Worm (Caenorhabditis elegans) whole organism, L1 larva: ENCODE results near the gene Y41C4A.11.

Source experiments
- F16B12.6 ChIP-seq: fragments of 150-350 bp; optimal IDR thresholded peaks from 2 replicates; lab custom pipeline; 2014; ENCODE audit warnings: missing biosample characterization, missing genetic modification characterization
- Y116A8C.19 ChIP-seq: sonication (generic microtip); optimal IDR thresholded peaks from 2 replicates; lab custom pipeline; 2016; ENCODE audit warnings: missing compliant biosample characterization, missing genetic modification characterization, borderline replicate concordance
- ama-1 ChIP-seq: fragments of 150-350 bp; optimal IDR thresholded peaks from 2 replicates; lab custom pipeline; 2014
- ceh-63 ChIP-seq: fragments of 200-800 bp; sonication (Bioruptor generic); optimal IDR thresholded peaks from 2 replicates; lab custom pipeline; 2018; ENCODE audit warnings: mild to moderate bottlenecking, missing genetic modification characterization, missing compliant biosample characterization
- ceh-82 ChIP-seq, 3 experiments: fragments of 150-350 bp in 1 of 3; sonication (generic microtip) in 2 of 3; optimal IDR thresholded peaks; 2 replicates each; lab custom pipeline; 2014 to 2017; ENCODE audit warnings: missing biosample characterization in 3 of 3, missing genetic modification characterization in 3 of 3
- dsc-1 ChIP-seq: sonication (generic microtip); optimal IDR thresholded peaks from 2 replicates; lab custom pipeline; 2016; ENCODE audit warnings: mild to moderate bottlenecking, missing genetic modification characterization, missing compliant biosample characterization
- efl-1 ChIP-seq, 4 experiments: fragments of 150-350 bp; optimal IDR thresholded peaks in 3 of 4; peaks in 1 of 4; 1 replicate in 1 of 4; 2 replicates in 3 of 4; lab custom pipeline; 2014; ENCODE audit warnings: missing biosample characterization in 2 of 4, missing genetic modification characterization in 2 of 4, missing genetic modification reagents in 2 of 4
- efl-3 ChIP-seq: fragments of 200-800 bp; sonication (Bioruptor generic); optimal IDR thresholded peaks from 2 replicates; lab custom pipeline; 2018; ENCODE audit warnings: mild to moderate bottlenecking, missing genetic modification characterization, missing compliant biosample characterization
- egl-13 ChIP-seq: sonication (generic microtip); optimal IDR thresholded peaks from 2 replicates; lab custom pipeline; 2016; ENCODE audit warnings: missing genotype, missing genetic modification reagents, missing genetic modification characterization, missing compliant biosample characterization
- elt-2 ChIP-seq: sonication (generic microtip); optimal IDR thresholded peaks from 2 replicates; lab custom pipeline; 2016; ENCODE audit warnings: missing genetic modification characterization, mild to moderate bottlenecking, inconsistent platforms, missing compliant biosample characterization, missing genetic modification reagents
- ets-5 ChIP-seq: fragments of 200-800 bp; sonication (Bioruptor generic); IDR thresholded peaks from 2 replicates; pipeline ENCODE4 v1.3.6; 2022; ENCODE audit warnings: missing genetic modification characterization, missing compliant biosample characterization
- fkh-8 ChIP-seq: sonication (generic microtip); optimal IDR thresholded peaks from 2 replicates; lab custom pipeline; 2016; ENCODE audit warnings: mild to moderate bottlenecking, missing genetic modification characterization, missing compliant biosample characterization
- fos-1 ChIP-seq: fragments of 150-350 bp; optimal IDR thresholded peaks from 2 replicates; lab custom pipeline; 2014; ENCODE audit warnings: missing biosample characterization, missing genetic modification characterization
- hlh-17 ChIP-seq: fragments of 200-800 bp; sonication (Bioruptor generic); optimal IDR thresholded peaks from 2 replicates; lab custom pipeline; 2018; ENCODE audit warnings: missing genetic modification characterization, mild to moderate bottlenecking, missing compliant biosample characterization, moderate library complexity, borderline replicate concordance
- hlh-4 ChIP-seq: sonication (generic microtip); optimal IDR thresholded peaks from 2 replicates; lab custom pipeline; 2016; ENCODE audit warnings: mild to moderate bottlenecking, missing genetic modification characterization, missing compliant biosample characterization
- hpl-2 ChIP-seq: fragments of 150-350 bp; optimal IDR thresholded peaks from 2 replicates; lab custom pipeline; 2014; ENCODE audit warnings: missing biosample characterization, missing genetic modification reagents, missing genetic modification characterization
- irx-1 ChIP-seq: sonication (generic microtip); optimal IDR thresholded peaks from 2 replicates; lab custom pipeline; 2016; ENCODE audit warnings: missing genetic modification characterization, missing compliant biosample characterization
- isw-1 ChIP-seq: fragments of 200-800 bp; sonication (Bioruptor generic); IDR thresholded peaks from 2 replicates; pipeline ENCODE4 v1.3.6; 2022; ENCODE audit warnings: missing genetic modification characterization, missing compliant biosample characterization
- lin-13 ChIP-seq: fragments of 150-350 bp; optimal IDR thresholded peaks from 2 replicates; lab custom pipeline; 2014; ENCODE audit warnings: missing biosample characterization, missing genetic modification reagents, missing genetic modification characterization
- lin-14 ChIP-seq: fragments of 200-800 bp; sonication (Bioruptor generic); optimal IDR thresholded peaks from 2 replicates; lab custom pipeline; 2018; ENCODE audit warnings: mild to moderate bottlenecking, missing genetic modification characterization, moderate library complexity, missing compliant biosample characterization
- lin-15B ChIP-seq: fragments of 150-350 bp; sonication (generic microtip); optimal IDR thresholded peaks from 3 replicates; lab custom pipeline; 2014; ENCODE audit warnings: missing biosample characterization, missing genetic modification characterization
- lin-35 ChIP-seq, 2 experiments: fragments of 150-350 bp; optimal IDR thresholded peaks; 2 replicates each; lab custom pipeline; 2014; ENCODE audit warnings: missing biosample characterization in 2 of 2, missing genetic modification characterization in 2 of 2, missing genetic modification reagents in 2 of 2
- mdl-1 ChIP-seq, 2 experiments: fragments of 150-350 bp; optimal IDR thresholded peaks; 2 replicates each; lab custom pipeline; 2014 to 2017; ENCODE audit warnings: missing biosample characterization in 2 of 2, missing genetic modification characterization in 2 of 2, inconsistent platforms in 1 of 2
- mef-2 ChIP-seq: fragments of 150-350 bp; optimal IDR thresholded peaks from 2 replicates; lab custom pipeline; 2014; ENCODE audit warnings: missing biosample characterization, missing genetic modification characterization
- mep-1 ChIP-seq: fragments of 150-350 bp; optimal IDR thresholded peaks from 2 replicates; lab custom pipeline; 2014; ENCODE audit warnings: missing biosample characterization, missing genetic modification characterization
- nhr-19 ChIP-seq: fragments of 200-800 bp; sonication (Bioruptor generic); conservative IDR thresholded peaks from 2 replicates; pipeline ENCODE4 v1.3.6; 2022; ENCODE audit warnings: missing genetic modification characterization, missing compliant biosample characterization
- nhr-20 ChIP-seq: sonication (generic microtip); optimal IDR thresholded peaks from 2 replicates; lab custom pipeline; 2016; ENCODE audit warnings: mild to moderate bottlenecking, missing genetic modification characterization, missing compliant biosample characterization
- nhr-237 ChIP-seq: fragments of 150-350 bp; optimal IDR thresholded peaks from 2 replicates; lab custom pipeline; 2014; ENCODE audit warnings: missing biosample characterization, missing genetic modification characterization
- nhr-47 ChIP-seq: sonication (generic microtip); optimal IDR thresholded peaks from 2 replicates; lab custom pipeline; 2016; ENCODE audit warnings: mild to moderate bottlenecking, missing genetic modification characterization, moderate library complexity, missing compliant biosample characterization
- nhr-71 ChIP-seq: sonication (generic microtip); optimal IDR thresholded peaks from 2 replicates; lab custom pipeline; 2016; ENCODE audit warnings: mild to moderate bottlenecking, missing genetic modification characterization, moderate library complexity, missing compliant biosample characterization
- nhr-77 ChIP-seq: fragments of 150-350 bp; optimal IDR thresholded peaks from 2 replicates; lab custom pipeline; 2014; ENCODE audit warnings: missing biosample characterization, missing genetic modification characterization
- nhr-85 ChIP-seq: sonication (generic microtip); peaks from one replicate; lab custom pipeline; 2016; ENCODE audit warnings: missing genetic modification characterization, inconsistent platforms, missing compliant biosample characterization
- nhr-90 ChIP-seq: sonication (generic microtip); optimal IDR thresholded peaks from 2 replicates; lab custom pipeline; 2016; ENCODE audit warnings: mild to moderate bottlenecking, missing genetic modification characterization, missing compliant biosample characterization; ENCODE audit not compliant: poor library complexity
- pax-3 ChIP-seq: fragments of 200-800 bp; sonication (Bioruptor generic); optimal IDR thresholded peaks from 2 replicates; lab custom pipeline; 2018; ENCODE audit warnings: mild to moderate bottlenecking, missing genetic modification characterization, moderate library complexity, missing compliant biosample characterization
- pqm-1 ChIP-seq: sonication (generic microtip); optimal IDR thresholded peaks from 3 replicates; lab custom pipeline; 2017; ENCODE audit warnings: missing biosample characterization, missing genetic modification characterization
- rnt-1 ChIP-seq: sonication (generic microtip); optimal IDR thresholded peaks from 2 replicates; lab custom pipeline; 2016; ENCODE audit warnings: mild to moderate bottlenecking, missing genetic modification characterization, moderate library complexity, missing compliant biosample characterization
- snpc-4 ChIP-seq: fragments of 150-350 bp; optimal IDR thresholded peaks from 2 replicates; lab custom pipeline; 2014; ENCODE audit warnings: missing biosample characterization, missing genetic modification characterization
- snu-23 ChIP-seq: sonication (generic microtip); optimal IDR thresholded peaks from 2 replicates; lab custom pipeline; 2016; ENCODE audit warnings: missing genetic modification characterization, missing compliant biosample characterization
- sox-4 ChIP-seq: sonication (generic microtip); optimal IDR thresholded peaks from 2 replicates; lab custom pipeline; 2016; ENCODE audit warnings: missing genetic modification characterization, missing compliant biosample characterization
- sptf-1 ChIP-seq: fragments of 150-350 bp; optimal IDR thresholded peaks from 2 replicates; lab custom pipeline; 2014; ENCODE audit warnings: missing biosample characterization, missing genetic modification characterization
- swsn-7 ChIP-seq: sonication (generic microtip); optimal IDR thresholded peaks from 2 replicates; lab custom pipeline; 2016; ENCODE audit warnings: missing genetic modification characterization, missing compliant biosample characterization
- tbx-2 ChIP-seq: sonication (generic microtip); optimal IDR thresholded peaks from 2 replicates; lab custom pipeline; 2016; ENCODE audit warnings: missing genetic modification characterization, missing compliant biosample characterization
- tlp-1 ChIP-seq: fragments of 150-350 bp; optimal IDR thresholded peaks from 2 replicates; lab custom pipeline; 2014; ENCODE audit warnings: missing biosample characterization, missing genetic modification characterization
- unc-30 ChIP-seq: sonication (generic microtip); optimal IDR thresholded peaks from 2 replicates; lab custom pipeline; 2017; ENCODE audit warnings: missing biosample characterization, missing genetic modification characterization
- unc-62 ChIP-seq: fragments of 150-350 bp; optimal IDR thresholded peaks from 2 replicates; lab custom pipeline; 2014; ENCODE audit warnings: missing biosample characterization, missing genetic modification reagents, missing genetic modification characterization
- unc-86 ChIP-seq: sonication (generic microtip); optimal IDR thresholded peaks from 2 replicates; lab custom pipeline; 2016; ENCODE audit warnings: missing genetic modification characterization, missing compliant biosample characterization
- xbp-1 ChIP-seq: sonication (generic microtip); optimal IDR thresholded peaks from 2 replicates; lab custom pipeline; 2016; ENCODE audit warnings: missing genetic modification characterization, missing compliant biosample characterization
- zag-1 ChIP-seq: fragments of 150-350 bp; optimal IDR thresholded peaks from 2 replicates; lab custom pipeline; 2014; ENCODE audit warnings: missing biosample characterization, missing genetic modification characterization
- zip-4 ChIP-seq: fragments of 200-800 bp; sonication (Bioruptor generic); optimal IDR thresholded peaks from 2 replicates; lab custom pipeline; 2018; ENCODE audit warnings: mild to moderate bottlenecking, missing genetic modification characterization, moderate library complexity, missing compliant biosample characterization

The Y41C4A.11 gene

DNA sequence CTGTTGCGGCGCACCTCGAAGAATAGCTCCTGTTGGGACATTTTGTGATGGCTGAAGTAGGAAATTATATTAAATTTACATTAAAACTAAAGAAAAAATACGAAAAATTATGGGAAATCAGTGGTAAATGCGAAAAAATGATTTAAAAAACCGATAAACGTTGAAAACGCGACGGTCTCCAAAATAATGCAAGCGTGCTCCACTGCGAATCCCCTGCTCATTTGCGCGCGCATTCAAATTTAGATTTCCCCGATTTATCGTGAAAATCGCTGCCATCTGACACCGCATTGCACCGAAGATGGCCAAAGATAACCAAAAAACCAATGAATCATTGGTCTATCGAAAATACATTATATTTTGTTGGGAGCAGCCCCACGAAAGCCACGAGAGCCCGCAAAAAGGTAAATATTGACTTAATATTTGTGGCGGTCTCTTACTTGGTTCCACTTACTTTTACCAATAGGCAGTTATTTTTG is at the start of gene Y41C4A.11, which contains the start of gene elb-1 (continued):
- TF ChIP-seq nhr-77 (tag; lab: Kevin White, UChicago) (peak; percentile 92), hlh-4 (tag; lab: Kevin White, UChicago) (no peak), nhr-20 (tag; lab: Kevin White, UChicago) (peak; percentile 80), tbx-2 (tag; lab: Kevin White, UChicago) (peak; percentile 84), Y116A8C.19 (tag; lab: Kevin White, UChicago) (no peak), lin-14 (GFP tag; lab: Kevin White, UChicago) (no peak), fos-1 (tag; lab: Kevin White, UChicago) (peak; percentile 56), sptf-1 (tag; lab: Kevin White, UChicago) (no peak), unc-86 (peak; percentile 60), lin-35 (GFP tag; optimal IDR thresholded peaks at IDR 0.05; lab: Kevin White, UChicago) (peak; percentile 99), sox-4 (tag; lab: Kevin White, UChicago) (no peak), elt-2 (tag; lab: Kevin White, UChicago) (peak; percentile 8), ceh-82 (tag; optimal IDR thresholded peaks at IDR 0.05; lab: Kevin White, UChicago) (peak; percentile 27 to 86 (median 59)), pax-3 (tag; lab: Kevin White, UChicago) (peak; percentile 68), nhr-19 (GFP tag; lab: Robert Waterston, UW) (peak; percentile 76), snu-23 (GFP tag; lab: Kevin White, UChicago) (peak; percentile 77), F16B12.6 (tag; lab: Kevin White, UChicago) (peak; percentile 70), snpc-4 (tag; lab: Kevin White, UChicago) (peak; percentile 29), xbp-1 (tag; lab: Kevin White, UChicago) (peak; percentile 76), ama-1 (lab: Kevin White, UChicago) (no peak), hlh-17 (GFP tag; lab: Kevin White, UChicago) (no peak), lin-13 (GFP tag; lab: Kevin White, UChicago) (peak; percentile 49), lin-15B (peak; percentile 65), irx-1 (tag; lab: Kevin White, UChicago) (peak; percentile 76), nhr-90 (peak; percentile 79), pqm-1 (tag; lab: Kevin White, UChicago) (no peak), efl-3 (GFP tag; lab: Kevin White, UChicago) (no peak), mep-1 (tag; lab: Kevin White, UChicago) (peak; percentile 62), hpl-2 (no peak), nhr-71 (peak; percentile 86), rnt-1 (tag; lab: Kevin White, UChicago) (no peak), mef-2 (tag; lab: Kevin White, UChicago) (no peak)

DNA sequence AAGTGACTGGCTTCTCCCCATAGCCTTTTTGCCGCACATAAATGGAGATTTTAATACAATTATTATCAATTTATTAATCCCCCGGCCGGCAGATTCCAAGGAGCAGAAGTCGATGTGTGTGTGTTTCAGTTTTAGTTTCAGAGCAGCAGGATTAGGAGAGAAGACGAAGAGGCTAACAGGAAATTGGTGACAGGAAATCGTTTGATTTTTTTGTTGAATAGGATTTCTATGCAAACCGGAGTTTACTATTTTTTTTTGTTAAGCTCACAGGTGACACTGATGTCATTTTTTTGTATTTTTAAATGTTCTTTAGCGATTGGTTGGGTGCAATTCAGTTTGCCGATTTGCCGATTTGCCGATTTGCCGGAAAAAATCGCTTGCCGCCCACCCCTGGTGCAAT is 39.1 kb upstream of the Y41C4A.11 start:
- TF ChIP-seq isw-1 (no peak), nhr-20 (tag; lab: Kevin White, UChicago) (no peak), lin-15B (no peak), fkh-8 (tag; lab: Kevin White, UChicago) (no peak), ceh-63 (GFP tag; lab: Kevin White, UChicago) (no peak), sox-4 (tag; lab: Kevin White, UChicago) (peak; percentile 3), nhr-237 (tag; lab: Kevin White, UChicago) (no peak), swsn-7 (tag; lab: Kevin White, UChicago) (no peak), nhr-47 (tag; lab: Kevin White, UChicago) (no peak), nhr-85 (tag; lab: Kevin White, UChicago) (peak; percentile 57), zip-4 (GFP tag; lab: Kevin White, UChicago) (no peak), fos-1 (tag; lab: Kevin White, UChicago) (no peak), nhr-19 (GFP tag; lab: Robert Waterston, UW) (no peak), rnt-1 (tag; lab: Kevin White, UChicago) (no peak), dsc-1 (tag; lab: Kevin White, UChicago) (peak; percentile 71), unc-62 (GFP tag; lab: Kevin White, UChicago) (no peak), pqm-1 (tag; lab: Kevin White, UChicago) (no peak), ets-5 (no peak), efl-1 (optimal IDR thresholded peaks at IDR 0.05; lab: Kevin White, UChicago) (no peak), efl-1 (GFP tag; optimal IDR thresholded peaks at IDR 0.05 in 1 of 2; lab: Kevin White, UChicago) (no peak), mdl-1 (tag; optimal IDR thresholded peaks at IDR 0.05; lab: Kevin White, UChicago) (no peak), tlp-1 (tag; lab: Kevin White, UChicago) (no peak), lin-35 (GFP tag; optimal IDR thresholded peaks at IDR 0.05; lab: Kevin White, UChicago) (no peak), zag-1 (tag; lab: Kevin White, UChicago) (no peak), egl-13 (tag; lab: Kevin White, UChicago) (no peak), unc-30 (tag; lab: Kevin White, UChicago) (no peak), unc-86 (no peak), sptf-1 (tag; lab: Kevin White, UChicago) (no peak)
- TF ChIP-seq, all 84 proteins: peak for 3
